Worm (Caenorhabditis elegans): ENCODE measurements around the gene gln-6.

DNA sequence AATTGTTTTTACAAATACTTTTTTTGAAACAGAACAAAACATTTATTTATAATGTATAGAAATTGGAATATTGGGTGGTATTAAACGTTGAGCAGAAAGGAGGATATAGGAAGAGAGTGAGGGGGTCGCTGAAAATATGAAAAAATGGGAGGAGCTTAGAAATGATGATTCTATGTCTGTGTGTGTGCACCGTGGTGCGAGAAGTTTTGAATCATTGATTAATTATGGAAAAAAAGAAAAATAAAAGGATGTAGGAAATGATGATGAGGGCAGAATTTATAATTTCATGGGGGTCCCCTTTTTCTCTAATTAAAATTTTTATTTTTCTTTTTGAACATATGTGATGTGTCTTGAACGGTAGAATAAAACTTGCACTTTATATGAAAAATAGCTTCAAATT, 44.0 kb upstream of the gln-6 start, which contains the start of gene sre-4:
- TF ChIP-seq nhr-111 (GFP tag; optimal IDR thresholded peaks at IDR 0.05) = no peak
- TF ChIP-seq mep-1 (tag; optimal IDR thresholded peaks at IDR 0.05) = no peak
- no peak for TF ChIP-seq ces-1 (GFP tag; optimal IDR thresholded peaks at IDR 0.05)
- TF ChIP-seq pha-4 (GFP tag; IDR thresholded peaks at IDR 0.05) = no peak
- no peak for TF ChIP-seq pha-4 (tag; optimal IDR thresholded peaks at IDR 0.05)
- no peak for TF ChIP-seq nhr-11 (tag; optimal IDR thresholded peaks at IDR 0.05)
- TF ChIP-seq jun-1 (tag; optimal IDR thresholded peaks at IDR 0.05) = no peak
- TF ChIP-seq zip-11 (GFP tag; IDR thresholded peaks at IDR 0.05) = no peak
- TF ChIP-seq nhr-6 (tag; optimal IDR thresholded peaks at IDR 0.05) = no peak
- TF ChIP-seq nhr-237 (tag; optimal IDR thresholded peaks at IDR 0.05) = no peak
- TF ChIP-seq ama-1 (optimal IDR thresholded peaks at IDR 0.05) = no peak
- no peak for TF ChIP-seq R02D3.7 (tag; optimal IDR thresholded peaks at IDR 0.05)
- TF ChIP-seq skn-1 (tag; optimal IDR thresholded peaks at IDR 0.05) = no peak
- TF ChIP-seq mdl-1 (tag; optimal IDR thresholded peaks at IDR 0.05) = no peak
- no peak for TF ChIP-seq pqm-1 (tag; optimal IDR thresholded peaks at IDR 0.05)

Data from whole organism, L4 larva.